Worm (Caenorhabditis elegans) whole organism, young adult: ENCODE data around the gene dmsr-14.

Experiments
- B0019.2 ChIP-seq: fragments of 200-800 bp; sonication (Bioruptor generic); conservative IDR thresholded peaks from 2 replicates; pipeline ENCODE4 v1.3.6; 2022; ENCODE audit warnings: missing genetic modification reagents, missing genetic modification characterization, missing compliant biosample characterization
- B0336.3 ChIP-seq: fragments of 200-800 bp; sonication (Bioruptor generic); IDR thresholded peaks from 2 replicates; pipeline ENCODE4 v1.3.6; 2022; ENCODE audit warnings: missing genetic modification characterization, missing compliant biosample characterization
- C06A6.2 ChIP-seq: fragments of 200-800 bp; sonication (Bioruptor generic); conservative IDR thresholded peaks from 2 replicates; pipeline ENCODE4 v1.3.6; 2022; ENCODE audit warnings: missing genetic modification characterization, missing compliant biosample characterization
- F10E7.11 ChIP-seq: sonication (generic microtip); optimal IDR thresholded peaks from 2 replicates; lab custom pipeline; 2017; ENCODE audit warnings: mild to moderate bottlenecking, missing genetic modification characterization, moderate library complexity, missing compliant biosample characterization
- F23B12.7 ChIP-seq: sonication (generic microtip); optimal IDR thresholded peaks from 2 replicates; lab custom pipeline; 2017; ENCODE audit warnings: missing genetic modification characterization, mild to moderate bottlenecking, missing compliant biosample characterization, antibody characterized with exemption, moderate library complexity; ENCODE audit not compliant: insufficient read depth
- F33H1.4 ChIP-seq: fragments of 200-800 bp; sonication (Bioruptor generic); IDR thresholded peaks from 2 replicates; pipeline ENCODE4 v1.3.6; 2022; ENCODE audit warnings: missing genetic modification reagents, missing genetic modification characterization, missing compliant biosample characterization
- K12H6.12 ChIP-seq: fragments of 200-800 bp; sonication (Bioruptor generic); optimal IDR thresholded peaks from 2 replicates; lab custom pipeline; 2018; ENCODE audit warnings: mild to moderate bottlenecking, missing genetic modification characterization, missing compliant biosample characterization
- T07F8.4 ChIP-seq: sonication (generic microtip); optimal IDR thresholded peaks from 2 replicates; lab custom pipeline; 2016; ENCODE audit warnings: mild to moderate bottlenecking, missing genetic modification characterization, moderate library complexity, missing compliant biosample characterization
- Y53F4B.3 ChIP-seq: fragments of 200-800 bp; sonication (Bioruptor generic); IDR thresholded peaks from 2 replicates; pipeline ENCODE4 v1.3.6; 2022; ENCODE audit warnings: missing genetic modification reagents, missing genetic modification characterization, missing compliant biosample characterization
- Y53G8AR.9 ChIP-seq: fragments of 200-800 bp; sonication (Bioruptor generic); conservative IDR thresholded peaks from 2 replicates; pipeline ENCODE4 v1.3.6; 2022; ENCODE audit warnings: missing genetic modification reagents, missing genetic modification characterization, missing compliant biosample characterization
- Y79H2A.3 ChIP-seq: fragments of 200-800 bp; sonication (Bioruptor generic); conservative IDR thresholded peaks from 2 replicates; pipeline ENCODE4 v1.3.6; 2022; ENCODE audit warnings: missing genetic modification reagents, missing genetic modification characterization, missing compliant biosample characterization
- ZK185.1 ChIP-seq: sonication (generic microtip); optimal IDR thresholded peaks from 2 replicates; lab custom pipeline; 2016; ENCODE audit warnings: mild to moderate bottlenecking, missing genetic modification characterization, missing compliant biosample characterization; ENCODE audit not compliant: poor library complexity, severe bottlenecking
- ama-1 ChIP-seq, 3 experiments: fragments of 150-350 bp in 1 of 3; sonication (generic microtip) in 2 of 3; optimal IDR thresholded peaks; 2 replicates each; lab custom pipeline; 2014 to 2018; ENCODE audit warnings: missing biosample characterization in 2 of 3, missing genetic modification characterization in 2 of 3, missing genetic modification reagents in 2 of 3
- cebp-1 ChIP-seq, 2 experiments: fragments of 200-800 bp in 1 of 2; sonication (Bioruptor generic) in 1 of 2; sonication (generic microtip) in 1 of 2; IDR thresholded peaks in 1 of 2; optimal IDR thresholded peaks in 1 of 2; 2 replicates each; pipeline versions ENCODE4 v1.3.6 to Lab custom; 2017 to 2022; ENCODE audit warnings: missing compliant biosample characterization in 2 of 2, missing genetic modification characterization in 2 of 2, mild to moderate bottlenecking in 1 of 2, missing genetic modification reagents in 1 of 2, moderate library complexity in 1 of 2
- cebp-2 ChIP-seq: fragments of 200-800 bp; sonication (Bioruptor generic); IDR thresholded peaks from 2 replicates; pipeline ENCODE4 v1.3.6; 2022; ENCODE audit warnings: missing genetic modification characterization, missing compliant biosample characterization
- ceh-27 ChIP-seq: fragments of 200-800 bp; sonication (Bioruptor generic); optimal IDR thresholded peaks from 2 replicates; lab custom pipeline; 2018; ENCODE audit warnings: mild to moderate bottlenecking, missing genetic modification characterization, moderate library complexity, missing compliant biosample characterization
- dox-1 ChIP-seq: fragments of 200-800 bp; sonication (Bioruptor generic); IDR thresholded peaks from 2 replicates; pipeline ENCODE4 v1.3.6; 2022; ENCODE audit warnings: missing genetic modification reagents, missing genetic modification characterization, missing compliant biosample characterization
- efl-1 ChIP-seq: fragments of 150-350 bp; optimal IDR thresholded peaks from 2 replicates; lab custom pipeline; 2014; ENCODE audit warnings: missing biosample characterization, missing genetic modification reagents, missing genetic modification characterization
- him-1 ChIP-seq: sonication (generic microtip); optimal IDR thresholded peaks from 2 replicates; lab custom pipeline; 2016; ENCODE audit warnings: missing genotype, missing genetic modification reagents, missing genetic modification characterization, missing compliant biosample characterization
- hmg-20 ChIP-seq: fragments of 200-800 bp; sonication (Bioruptor generic); IDR thresholded peaks from 2 replicates; pipeline ENCODE4 v1.3.6; 2022; ENCODE audit warnings: missing genetic modification reagents, missing genetic modification characterization, missing compliant biosample characterization
- hrde-1 ChIP-seq: sonication (generic microtip); optimal IDR thresholded peaks from 2 replicates; lab custom pipeline; 2016; ENCODE audit warnings: missing genetic modification characterization, mild to moderate bottlenecking, missing compliant biosample characterization, moderate library complexity, missing genotype, missing genetic modification reagents, borderline replicate concordance
- let-526 ChIP-seq: fragments of 200-800 bp; sonication (Bioruptor generic); IDR thresholded peaks from 2 replicates; pipeline ENCODE4 v1.3.6; 2022; ENCODE audit warnings: missing genetic modification reagents, missing genetic modification characterization, missing compliant biosample characterization
- let-607 ChIP-seq, 2 experiments: fragments of 200-800 bp in 1 of 2; sonication (Bioruptor generic) in 1 of 2; sonication (generic microtip) in 1 of 2; optimal IDR thresholded peaks; 2 replicates each; lab custom pipeline; 2016 to 2018; ENCODE audit warnings: mild to moderate bottlenecking in 2 of 2, missing compliant biosample characterization in 2 of 2, missing genetic modification characterization in 2 of 2, moderate library complexity in 2 of 2, missing genotype in 1 of 2
- lin-35 ChIP-seq, 3 experiments: fragments of 150-350 bp in 2 of 3; sonication (generic microtip) in 1 of 3; optimal IDR thresholded peaks; 2 replicates each; lab custom pipeline; 2014 to 2018; ENCODE audit warnings: missing biosample characterization in 3 of 3, missing genetic modification characterization in 3 of 3, missing genetic modification reagents in 3 of 3
- lin-54 ChIP-seq: fragments of 200-800 bp; sonication (Bioruptor generic); optimal IDR thresholded peaks from 2 replicates; lab custom pipeline; 2018; ENCODE audit warnings: mild to moderate bottlenecking, missing genetic modification characterization, missing compliant biosample characterization
- lir-1 ChIP-seq: fragments of 200-800 bp; sonication (Bioruptor generic); conservative IDR thresholded peaks from 2 replicates; pipeline ENCODE4 v1.3.6; 2022; ENCODE audit warnings: missing genetic modification reagents, missing genetic modification characterization, missing compliant biosample characterization
- lsl-1 ChIP-seq: fragments of 200-800 bp; sonication (Bioruptor generic); optimal IDR thresholded peaks from 2 replicates; lab custom pipeline; 2018; ENCODE audit warnings: mild to moderate bottlenecking, missing genetic modification characterization, moderate library complexity, missing compliant biosample characterization
- madf-3 ChIP-seq: fragments of 200-800 bp; sonication (Bioruptor generic); IDR thresholded peaks from 2 replicates; pipeline ENCODE4 v1.3.6; 2022; ENCODE audit warnings: missing genetic modification reagents, missing genetic modification characterization, missing compliant biosample characterization
- madf-6 ChIP-seq: fragments of 200-800 bp; sonication (Bioruptor generic); IDR thresholded peaks from 2 replicates; pipeline ENCODE4 v1.3.6; 2022; ENCODE audit warnings: missing genetic modification reagents, missing genetic modification characterization, missing compliant biosample characterization
- mcd-1 ChIP-seq: fragments of 200-800 bp; sonication (Bioruptor generic); IDR thresholded peaks from 2 replicates; pipeline ENCODE4 v1.3.6; 2022; ENCODE audit warnings: missing genetic modification reagents, missing genetic modification characterization, missing compliant biosample characterization
- nfya-2 ChIP-seq: fragments of 200-800 bp; sonication (Bioruptor generic); IDR thresholded peaks from 2 replicates; pipeline ENCODE4 v1.3.6; 2022; ENCODE audit warnings: missing genetic modification reagents, missing genetic modification characterization, missing compliant biosample characterization
- pbrm-1 ChIP-seq: fragments of 200-800 bp; sonication (Bioruptor generic); IDR thresholded peaks from 2 replicates; pipeline ENCODE4 v1.3.6; 2022; ENCODE audit warnings: missing genetic modification reagents, missing genetic modification characterization, missing compliant biosample characterization
- rcor-1 ChIP-seq: fragments of 200-800 bp; sonication (Bioruptor generic); IDR thresholded peaks from 2 replicates; pipeline ENCODE4 v1.3.6; 2022; ENCODE audit warnings: missing genetic modification reagents, missing genetic modification characterization, missing compliant biosample characterization
- rpc-1 ChIP-seq, 2 experiments: fragments of 150-350 bp in 1 of 2; sonication (generic microtip) in 1 of 2; optimal IDR thresholded peaks; 2 replicates each; lab custom pipeline; 2014 to 2018; ENCODE audit warnings: missing biosample characterization in 1 of 2, missing genetic modification characterization in 1 of 2, missing genetic modification reagents in 1 of 2, missing genotype in 1 of 2
- snpc-1.1 ChIP-seq: sonication (generic microtip); optimal IDR thresholded peaks from 2 replicates; lab custom pipeline; 2017; ENCODE audit warnings: missing genetic modification characterization, mild to moderate bottlenecking, missing compliant biosample characterization, antibody characterized with exemption, moderate library complexity, missing genotype, missing genetic modification reagents; ENCODE audit not compliant: insufficient read depth
- snpc-4 ChIP-seq, 5 experiments: fragments of 150-350 bp in 1 of 5; sonication (generic microtip) in 4 of 5; optimal IDR thresholded peaks; 2 replicates each; lab custom pipeline; 2014 to 2018; ENCODE audit warnings: missing genetic modification characterization in 5 of 5, missing biosample characterization in 3 of 5, antibody characterized with exemption in 2 of 5, mild to moderate bottlenecking in 2 of 5, missing compliant biosample characterization in 2 of 5, missing genotype in 2 of 5, moderate library complexity in 2 of 5, missing genetic modification reagents in 1 of 5
- somi-1 ChIP-seq: fragments of 200-800 bp; sonication (Bioruptor generic); optimal IDR thresholded peaks from 2 replicates; lab custom pipeline; 2018; ENCODE audit warnings: mild to moderate bottlenecking, missing genetic modification characterization, missing compliant biosample characterization
- ztf-22 ChIP-seq: fragments of 200-800 bp; sonication (Bioruptor generic); optimal IDR thresholded peaks from 2 replicates; lab custom pipeline; 2018; ENCODE audit warnings: mild to moderate bottlenecking, missing genetic modification characterization, moderate library complexity, missing compliant biosample characterization
- ztf-28 ChIP-seq: fragments of 200-800 bp; sonication (Bioruptor generic); IDR thresholded peaks from 2 replicates; pipeline ENCODE4 v1.3.6; 2022; ENCODE audit warnings: missing genetic modification reagents, missing genetic modification characterization, missing compliant biosample characterization
- ztf-6 ChIP-seq: fragments of 200-800 bp; sonication (Bioruptor generic); IDR thresholded peaks from 2 replicates; pipeline ENCODE4 v1.3.6; 2022; ENCODE audit warnings: missing genetic modification reagents, missing genetic modification characterization, missing compliant biosample characterization

dmsr-14 gene

ce11 chrV:6787906-6788430, 29.1 kb downstream of the dmsr-14 start, which contains the start of gene ZC404.2 (continued):
- no peak for TF ChIP-seq B0019.2 (GFP tag; lab: Robert Waterston, UW)
- TF ChIP-seq lsl-1 = no peak
- TF ChIP-seq cebp-2 (GFP tag; lab: Robert Waterston, UW) = no peak
- no peak for TF ChIP-seq snpc-1.1 (tag; lab: Kevin White, UChicago)
- no peak for TF ChIP-seq Y53F4B.3 (GFP tag; lab: Robert Waterston, UW)
- no peak for TF ChIP-seq ama-1 (optimal IDR thresholded peaks at IDR 0.05; lab: Kevin White, UChicago)
- no peak for TF ChIP-seq ama-1 (GFP tag; optimal IDR thresholded peaks at IDR 0.05; lab: Kevin White, UChicago)
- TF ChIP-seq Y79H2A.3 (GFP tag; lab: Robert Waterston, UW) = no peak
- no peak for TF ChIP-seq cebp-1 (GFP tag; IDR thresholded peaks at IDR 0.05; lab: Robert Waterston, UW)
- peak; percentile 10 for TF ChIP-seq cebp-1 (tag; optimal IDR thresholded peaks at IDR 0.05; lab: Kevin White, UChicago)
- no peak for TF ChIP-seq K12H6.12
- no peak for TF ChIP-seq ztf-6 (GFP tag; lab: Robert Waterston, UW)
- no peak for TF ChIP-seq F10E7.11 (tag; lab: Kevin White, UChicago)
- no peak for TF ChIP-seq him-1 (tag; lab: Kevin White, UChicago)
- TF ChIP-seq ceh-27 (GFP tag; lab: Kevin White, UChicago) = no peak

DNA sequence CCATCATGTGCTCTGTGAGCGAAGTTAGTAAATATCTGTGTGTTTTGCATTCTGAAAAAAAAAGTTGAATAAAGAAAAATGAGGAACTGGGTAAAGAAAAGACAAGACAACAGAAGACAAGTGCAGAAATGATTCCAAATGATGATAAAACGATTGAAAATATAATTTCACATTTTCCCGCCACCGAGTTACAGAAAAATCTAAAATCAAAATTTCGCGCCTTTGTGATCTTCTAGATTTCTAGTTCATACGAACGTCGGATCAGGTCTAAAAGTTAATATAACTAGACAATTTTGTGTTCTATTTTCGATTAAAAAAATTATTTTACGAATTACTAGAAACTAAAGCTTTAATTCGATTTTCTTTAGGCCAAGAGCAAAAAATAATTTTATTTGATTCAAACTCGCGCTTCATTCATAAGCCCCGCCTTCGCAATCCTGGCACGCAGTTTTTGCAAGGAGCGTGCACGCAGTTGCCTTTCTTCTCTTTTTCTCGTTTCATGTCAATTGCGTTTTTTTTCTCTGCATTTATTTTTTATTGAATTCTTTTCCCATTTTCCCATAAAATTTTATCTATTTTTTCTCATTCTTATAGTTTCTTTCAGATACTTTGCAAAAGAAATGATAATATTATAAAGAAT, 32.1 kb downstream of the dmsr-14 start, which contains the start of the genes spn-4 and spe-39:
Gene spn-4, minus strand, starts transcription at position 51 of the 640 bp plus-strand sequence.
Gene spe-39, plus strand, starts transcription at position 599 of the 640 bp plus-strand sequence.
- TF ChIP-seq C06A6.2 (GFP tag; lab: Robert Waterston, UW) = 0 out of 2 replicates have a peak, but pooled peaks have one; percentile 43
- TF ChIP-seq lin-35 (GFP tag; optimal IDR thresholded peaks at IDR 0.05; lab: Kevin White, UChicago) = peak; percentile 40 to 83 (median 47)
- TF ChIP-seq somi-1 (GFP tag; lab: Kevin White, UChicago) = no peak
- no peak for TF ChIP-seq nfya-2
- peak; percentile 72 for TF ChIP-seq B0019.2 (GFP tag; lab: Robert Waterston, UW)
- TF ChIP-seq lin-54 = peak; percentile 89
- peak; percentile 28; the same call in 1 of the 2 replicates for TF ChIP-seq madf-3 (GFP tag; lab: Robert Waterston, UW)
- no peak for TF ChIP-seq ztf-28 (GFP tag; lab: Robert Waterston, UW)
- no peak for TF ChIP-seq ztf-22
- TF ChIP-seq Y53G8AR.9 (GFP tag; lab: Robert Waterston, UW) = 0 out of 2 replicates have a peak, but pooled peaks have one; percentile 57
- TF ChIP-seq let-607 (tag; optimal IDR thresholded peaks at IDR 0.05; lab: Kevin White, UChicago) = peak in 1 of 2 experiments; percentile 14
- TF ChIP-seq Y79H2A.3 (GFP tag; lab: Robert Waterston, UW) = peak; percentile 61
- 0 out of 2 replicates have a peak, but pooled peaks have one; percentile 18 for TF ChIP-seq hmg-20
- peak; percentile 72 for TF ChIP-seq mcd-1 (GFP tag; lab: Robert Waterston, UW)
- no peak for TF ChIP-seq let-526 (GFP tag; lab: Robert Waterston, UW)
- peak; percentile 78 for TF ChIP-seq ZK185.1 (tag; lab: Kevin White, UChicago)
- peak; percentile 97 for TF ChIP-seq madf-6 (GFP tag; lab: Robert Waterston, UW)
- TF ChIP-seq lir-1 (GFP tag; lab: Robert Waterston, UW) = peak; percentile 43; the same call in 1 of the 2 replicates
- TF ChIP-seq F23B12.7 (tag; lab: Kevin White, UChicago) = no peak
- TF ChIP-seq dox-1 = peak; percentile 58
- peak; percentile 48 for TF ChIP-seq rpc-1 (optimal IDR thresholded peaks at IDR 0.05; lab: Kevin White, UChicago)
- TF ChIP-seq rpc-1 (tag; optimal IDR thresholded peaks at IDR 0.05; lab: Kevin White, UChicago) = no peak
- TF ChIP-seq F33H1.4 (GFP tag; lab: Robert Waterston, UW) = peak; percentile 72
- TF ChIP-seq snpc-4 (GFP tag; optimal IDR thresholded peaks at IDR 0.05; lab: Kevin White, UChicago) = no peak
- peak in 2 of 4 experiments; percentile 50 to 55 for TF ChIP-seq snpc-4 (tag; optimal IDR thresholded peaks at IDR 0.05; lab: Kevin White, UChicago)
- TF ChIP-seq pbrm-1 (GFP tag; lab: Robert Waterston, UW) = peak; percentile 49; the same call in 1 of the 2 replicates
- no peak for TF ChIP-seq T07F8.4 (tag; lab: Kevin White, UChicago)
- no peak for TF ChIP-seq ama-1 (optimal IDR thresholded peaks at IDR 0.05; lab: Kevin White, UChicago)
- TF ChIP-seq ama-1 (GFP tag; optimal IDR thresholded peaks at IDR 0.05; lab: Kevin White, UChicago) = no peak
- peak; percentile 48 for TF ChIP-seq hrde-1 (tag; lab: Kevin White, UChicago)
- peak; percentile 97 for TF ChIP-seq efl-1
- TF ChIP-seq ceh-27 (GFP tag; lab: Kevin White, UChicago) = peak; percentile 28
- peak; percentile 76 for TF ChIP-seq B0336.3 (GFP tag; lab: Robert Waterston, UW)
- TF ChIP-seq lsl-1 = peak; percentile 77
- TF ChIP-seq rcor-1 (GFP tag; lab: Robert Waterston, UW) = 0 out of 2 replicates have a peak, but pooled peaks have one; percentile 49
